Worm (Caenorhabditis elegans): Measurements from ENCODE around the gene yju-2.

ce11 chrIII:7158709-7159108, 25.4 kb upstream of the yju-2 start, which contains the start of gene nuo-4:
- no peak for TF ChIP-seq tbx-2 (tag; optimal IDR thresholded peaks at IDR 0.05)
- no peak for TF ChIP-seq ceh-88 (GFP tag; IDR thresholded peaks at IDR 0.05)
- TF ChIP-seq nhr-11 (tag; optimal IDR thresholded peaks at IDR 0.05): no peak
- TF ChIP-seq hpl-2 (GFP tag; optimal IDR thresholded peaks at IDR 0.05): no peak
- no peak for TF ChIP-seq dpl-1 (GFP tag; optimal IDR thresholded peaks at IDR 0.05)
- no peak for TF ChIP-seq nhr-77 (tag; optimal IDR thresholded peaks at IDR 0.05)
- TF ChIP-seq lir-3 (tag; optimal IDR thresholded peaks at IDR 0.05; ENCODE audit: poor library complexity): no peak
- TF ChIP-seq ets-5 (GFP tag; IDR thresholded peaks at IDR 0.05): no peak
- no peak for TF ChIP-seq nhr-20 (tag; optimal IDR thresholded peaks at IDR 0.05)
- TF ChIP-seq pqm-1 (tag; optimal IDR thresholded peaks at IDR 0.05): no peak
- no peak for TF ChIP-seq unc-86 (tag; optimal IDR thresholded peaks at IDR 0.05)
